Fruit fly (Drosophila melanogaster) whole organism, wandering third instar larva: ENCODE results near the gene CG13131.

Source experiments
- CG9705 ChIP-seq: fragments of 200-800 bp; sonication (Bioruptor generic); optimal IDR thresholded peaks from 2 replicates; lab custom pipeline; 2018; ENCODE audit warnings: missing biosample characterization, mild to moderate bottlenecking, missing genetic modification characterization
- HLH106 ChIP-seq: fragments of 200-800 bp; optimal IDR thresholded peaks from 3 replicates; lab custom pipeline; 2019; ENCODE audit warnings: missing biosample characterization, mild to moderate bottlenecking, missing genetic modification characterization, moderate library complexity
- Rel ChIP-seq, 2 experiments: fragments of 200-800 bp; sonication (Bioruptor generic) in 1 of 2; optimal IDR thresholded peaks; 2 replicates in 1 of 2; 3 replicates in 1 of 2; lab custom pipeline; 2016 to 2019; ENCODE audit warnings: mild to moderate bottlenecking in 2 of 2, missing biosample characterization in 2 of 2, missing genetic modification characterization in 2 of 2, moderate library complexity in 1 of 2
- h ChIP-seq: fragments of 200-800 bp; sonication (Bioruptor generic); optimal IDR thresholded peaks from 3 replicates; lab custom pipeline; 2016; ENCODE audit warnings: missing biosample characterization, mild to moderate bottlenecking, missing genetic modification characterization
- psq ChIP-seq: fragments of 200-800 bp; sonication (Bioruptor generic); optimal IDR thresholded peaks from 3 replicates; lab custom pipeline; 2017; ENCODE audit warnings: missing biosample characterization, mild to moderate bottlenecking, missing genetic modification characterization, moderate library complexity
- rgr ChIP-seq: fragments of 200-800 bp; sonication (Bioruptor generic); optimal IDR thresholded peaks from 3 replicates; lab custom pipeline; 2016; ENCODE audit warnings: missing biosample characterization, mild to moderate bottlenecking, missing genetic modification characterization

DNA sequence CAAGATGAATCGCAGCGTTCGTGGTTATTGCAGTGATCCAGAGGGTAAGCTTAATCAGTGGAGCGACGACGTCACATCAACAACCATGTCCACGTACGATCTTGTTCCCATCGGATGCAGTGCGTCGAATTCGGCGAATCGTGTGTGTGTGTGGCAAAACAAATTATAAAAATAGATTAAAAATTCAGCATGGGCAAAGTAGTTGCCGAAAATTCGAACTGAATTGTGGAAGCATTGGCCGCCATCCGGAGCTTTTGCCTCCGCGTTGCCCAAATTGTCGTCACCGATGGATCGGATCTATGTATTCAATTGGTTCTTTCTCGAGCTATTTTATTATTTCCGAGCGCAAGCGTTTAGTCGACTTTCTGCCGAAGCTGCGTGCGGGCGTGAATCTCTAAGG is 43.3 kb upstream of the CG13131 start, which contains the start of gene Spn31A:
- TF ChIP-seq psq (no peak), h (GFP tag; lab: Kevin White, UChicago) (no peak), rgr (GFP tag; lab: Kevin White, UChicago) (no peak), HLH106 (tag; lab: Kevin White, UChicago) (no peak), Rel (GFP tag; optimal IDR thresholded peaks at IDR 0.05; lab: Kevin White, UChicago) (no peak), Rel (tag; optimal IDR thresholded peaks at IDR 0.05; lab: Kevin White, UChicago) (no peak), CG9705 (GFP tag; lab: Kevin White, UChicago) (no peak)
